Fruit fly (Drosophila melanogaster) whole organism, embryonic: Measurements from ENCODE around the gene gukh.

Experiments used
- Aef1 ChIP-seq: fragments of 200-800 bp; sonication (Bioruptor generic); IDR thresholded peaks from 3 replicates; pipeline ENCODE4 v1.3.6; 2022; ENCODE audit warnings: missing biosample characterization, missing genetic modification characterization
- Awh ChIP-seq: fragments of 200-800 bp; sonication (Bioruptor generic); IDR thresholded peaks from 2 replicates; pipeline ENCODE4, ENCODE4 v1.3.6; 2022; ENCODE audit warnings: missing biosample characterization, missing genetic modification characterization
- Blimp-1 ChIP-seq: fragments of 200-800 bp; sonication (Bioruptor generic); optimal IDR thresholded peaks from 3 replicates; lab custom pipeline; 2018; ENCODE audit warnings: missing biosample characterization, missing genetic modification characterization, mild to moderate bottlenecking, moderate library complexity, missing genetic modification reagents
- CG10321 ChIP-seq: fragments of 200-800 bp; sonication (Bioruptor generic); IDR thresholded peaks from 2 replicates; pipeline ENCODE4 v1.3.6; 2022; ENCODE audit warnings: missing biosample characterization, missing genetic modification characterization
- CG11723 ChIP-seq: fragments of 200-800 bp; sonication (Bioruptor generic); optimal IDR thresholded peaks from 2 replicates; lab custom pipeline; 2017; ENCODE audit warnings: missing biosample characterization, mild to moderate bottlenecking, missing genetic modification characterization
- CG12219 ChIP-seq: fragments of 200-800 bp; sonication (Bioruptor generic); optimal IDR thresholded peaks from 3 replicates; lab custom pipeline; 2018; ENCODE audit warnings: missing biosample characterization, mild to moderate bottlenecking, missing genetic modification characterization
- CG15073 ChIP-seq: fragments of 200-800 bp; sonication (Bioruptor generic); optimal IDR thresholded peaks from 2 replicates; lab custom pipeline; 2016; ENCODE audit warnings: missing biosample characterization, missing genetic modification characterization
- CG15601 ChIP-seq: fragments of 200-800 bp; sonication (Bioruptor generic); optimal IDR thresholded peaks from 3 replicates; lab custom pipeline; 2019; ENCODE audit warnings: missing biosample characterization, mild to moderate bottlenecking, missing genetic modification characterization, moderate library complexity
- CG16813 ChIP-seq: fragments of 200-800 bp; sonication (Bioruptor generic); IDR thresholded peaks from 3 replicates; pipeline ENCODE4 v1.3.6; 2022; ENCODE audit warnings: missing biosample characterization, missing genetic modification characterization; ENCODE audit not compliant: partially characterized antibody
- CG2889 ChIP-seq: fragments of 200-800 bp; sonication (Bioruptor generic); IDR thresholded peaks from 3 replicates; pipeline ENCODE4 v1.3.6; 2022; ENCODE audit warnings: missing biosample characterization, missing genetic modification characterization
- CG31388 ChIP-seq: fragments of 200-800 bp; sonication (Bioruptor generic); optimal IDR thresholded peaks from 2 replicates; lab custom pipeline; 2016; ENCODE audit warnings: missing biosample characterization, missing genetic modification characterization
- CG4424 ChIP-seq: fragments of 200-800 bp; sonication (Bioruptor generic); optimal IDR thresholded peaks from 3 replicates; lab custom pipeline; 2016; ENCODE audit warnings: missing biosample characterization, missing genetic modification characterization
- CG4820 ChIP-seq: fragments of 200-800 bp; sonication (Bioruptor generic); optimal IDR thresholded peaks from 3 replicates; lab custom pipeline; 2016; ENCODE audit warnings: missing biosample characterization, missing genetic modification characterization
- CG6813 ChIP-seq: fragments of 200-800 bp; sonication (Bioruptor generic); optimal IDR thresholded peaks from 2 replicates; lab custom pipeline; 2017; ENCODE audit warnings: missing biosample characterization, missing genetic modification characterization, mild to moderate bottlenecking, moderate library complexity, missing genetic modification reagents
- CG9437 ChIP-seq: fragments of 200-800 bp; sonication (Bioruptor generic); optimal IDR thresholded peaks from 2 replicates; lab custom pipeline; 2018; ENCODE audit warnings: missing biosample characterization, mild to moderate bottlenecking, missing genetic modification characterization
- CkIIα-i1 ChIP-seq: fragments of 200-800 bp; sonication (Bioruptor generic); IDR thresholded peaks from 2 replicates; pipeline ENCODE4 v1.3.6; 2022; ENCODE audit warnings: missing biosample characterization, missing genetic modification characterization
- Dip2 ChIP-seq: fragments of 200-800 bp; sonication (Bioruptor generic); IDR thresholded peaks from 2 replicates; pipeline ENCODE4 v1.3.6; 2022; ENCODE audit warnings: missing biosample characterization, missing genetic modification characterization
- E2f2 ChIP-seq: fragments of 200-800 bp; sonication (Bioruptor generic); IDR thresholded peaks from 2 replicates; pipeline ENCODE4 v1.3.6; 2022; ENCODE audit warnings: missing biosample characterization, missing genetic modification characterization
- H2.0 ChIP-seq: fragments of 200-800 bp; sonication (Bioruptor generic); IDR thresholded peaks from 2 replicates; pipeline ENCODE4 v1.3.6; 2022; ENCODE audit warnings: missing biosample characterization, missing genetic modification characterization
- Hmx ChIP-seq: fragments of 200-800 bp; sonication (Bioruptor generic); optimal IDR thresholded peaks from 2 replicates; lab custom pipeline; 2016; ENCODE audit warnings: missing biosample characterization, missing genetic modification characterization
- Hr3 ChIP-seq: fragments of 200-800 bp; sonication (Bioruptor generic); optimal IDR thresholded peaks from 3 replicates; lab custom pipeline; 2016; ENCODE audit warnings: missing biosample characterization, missing genetic modification characterization
- Lhr ChIP-seq: fragments of 200-800 bp; sonication (Bioruptor generic); optimal IDR thresholded peaks from 3 replicates; lab custom pipeline; 2017; ENCODE audit warnings: mild to moderate bottlenecking, missing biosample characterization, missing genetic modification reagents, missing genetic modification characterization
- Lim3 ChIP-seq: fragments of 200-800 bp; sonication (Bioruptor generic); IDR thresholded peaks from 2 replicates; pipeline ENCODE4 v1.3.6; 2022; ENCODE audit warnings: missing biosample characterization, missing genetic modification characterization
- NC2β ChIP-seq: fragments of 200-800 bp; sonication (Bioruptor generic); optimal IDR thresholded peaks from 2 replicates; lab custom pipeline; 2016; ENCODE audit warnings: missing biosample characterization, missing genetic modification characterization
- Opbp ChIP-seq: fragments of 200-800 bp; sonication (Bioruptor generic); IDR thresholded peaks from 3 replicates; pipeline ENCODE4 v1.3.6; 2022; ENCODE audit warnings: missing biosample characterization, missing genetic modification characterization; ENCODE audit not compliant: partially characterized antibody
- Poxn ChIP-seq: fragments of 200-800 bp; sonication (Bioruptor generic); IDR thresholded peaks from 2 replicates; pipeline ENCODE4 v1.3.6; 2022; ENCODE audit warnings: missing biosample characterization, missing genetic modification characterization
- Ptx1 ChIP-seq: fragments of 200-800 bp; sonication (Bioruptor generic); IDR thresholded peaks from 2 replicates; pipeline ENCODE4 v1.3.6; 2022; ENCODE audit warnings: missing biosample characterization, missing genetic modification characterization
- Sox100B ChIP-seq: fragments of 200-800 bp; sonication (Bioruptor generic); optimal IDR thresholded peaks from 3 replicates; lab custom pipeline; 2018; ENCODE audit warnings: missing biosample characterization, mild to moderate bottlenecking, missing genetic modification characterization
- Spps ChIP-seq: fragments of 200-800 bp; sonication (Bioruptor generic); optimal IDR thresholded peaks from 2 replicates; lab custom pipeline; 2018; ENCODE audit warnings: missing biosample characterization, mild to moderate bottlenecking, missing genetic modification characterization
- Ssrp ChIP-seq: fragments of 200-800 bp; sonication (Bioruptor generic); optimal IDR thresholded peaks from 2 replicates; lab custom pipeline; 2018; ENCODE audit warnings: missing biosample characterization, mild to moderate bottlenecking, missing genetic modification characterization, moderate library complexity
- ase ChIP-seq: fragments of 200-800 bp; sonication (Bioruptor generic); IDR thresholded peaks from 3 replicates; pipeline ENCODE4 v1.3.6; 2022; ENCODE audit warnings: missing biosample characterization, missing genetic modification characterization
- bbx ChIP-seq: fragments of 200-800 bp; sonication (Bioruptor generic); IDR thresholded peaks from 2 replicates; pipeline ENCODE4 v1.3.6; 2022; ENCODE audit warnings: missing biosample characterization, missing genetic modification characterization; ENCODE audit not compliant: partially characterized antibody
- bcd ChIP-seq: fragments of 200-800 bp; sonication (Bioruptor generic); optimal IDR thresholded peaks from 2 replicates; lab custom pipeline; 2017; ENCODE audit warnings: missing biosample characterization, mild to moderate bottlenecking, missing genetic modification characterization
- ci ChIP-seq: fragments of 200-800 bp; sonication (Bioruptor generic); IDR thresholded peaks from 3 replicates; pipeline ENCODE4 v1.3.6; 2022; ENCODE audit warnings: missing biosample characterization, missing genetic modification characterization
- dan ChIP-seq: fragments of 200-800 bp; sonication (Bioruptor generic); IDR thresholded peaks from 2 replicates; pipeline ENCODE4 v1.3.6; 2022; ENCODE audit warnings: missing biosample characterization, missing genetic modification characterization
- dmrt99B ChIP-seq: fragments of 200-800 bp; sonication (Bioruptor generic); optimal IDR thresholded peaks from 2 replicates; lab custom pipeline; 2018; ENCODE audit warnings: missing biosample characterization, mild to moderate bottlenecking, missing genetic modification characterization, moderate library complexity
- esg ChIP-seq: fragments of 200-800 bp; sonication (Bioruptor generic); conservative IDR thresholded peaks from 2 replicates; pipeline ENCODE4 v1.3.6; 2022; ENCODE audit warnings: missing biosample characterization, missing genetic modification characterization
- eve ChIP-seq, 2 experiments: fragments of >200 bp; optimal IDR thresholded peaks; 2 replicates each; lab custom pipeline; 2017; ENCODE audit warnings: missing biosample characterization in 2 of 2, missing genetic modification characterization in 2 of 2
- fd96Cb ChIP-seq: fragments of 200-800 bp; sonication (Bioruptor generic); optimal IDR thresholded peaks from 2 replicates; lab custom pipeline; 2018; ENCODE audit warnings: missing biosample characterization, mild to moderate bottlenecking, missing genetic modification characterization, moderate library complexity
- gce ChIP-seq: fragments of 200-800 bp; sonication (Bioruptor generic); IDR thresholded peaks from 3 replicates; pipeline ENCODE4 v1.3.6; 2022; ENCODE audit warnings: missing biosample characterization, missing genetic modification characterization
- gcm ChIP-seq: fragments of 200-800 bp; sonication (Bioruptor generic); optimal IDR thresholded peaks from 2 replicates; lab custom pipeline; 2019; ENCODE audit warnings: missing biosample characterization, mild to moderate bottlenecking, missing genetic modification characterization, moderate library complexity
- h ChIP-seq: fragments of >200 bp; optimal IDR thresholded peaks from 2 replicates; lab custom pipeline; 2017
- hth ChIP-seq: fragments of >200 bp; optimal IDR thresholded peaks from 2 replicates; lab custom pipeline; 2017; ENCODE audit warnings: inconsistent platforms
- oc ChIP-seq: fragments of 200-800 bp; sonication (Bioruptor generic); optimal IDR thresholded peaks from 2 replicates; lab custom pipeline; 2018; ENCODE audit warnings: missing biosample characterization, mild to moderate bottlenecking, missing genetic modification characterization, moderate library complexity
- shn ChIP-seq: fragments of 200-800 bp; sonication (Bioruptor generic); optimal IDR thresholded peaks from 3 replicates; lab custom pipeline; 2016; ENCODE audit warnings: missing biosample characterization, missing genetic modification characterization
- ssp ChIP-seq: fragments of 200-800 bp; sonication (Bioruptor generic); IDR thresholded peaks from 2 replicates; pipeline ENCODE4 v1.3.6; 2022; ENCODE audit warnings: missing biosample characterization, missing genetic modification characterization
- tap ChIP-seq: fragments of 200-800 bp; optimal IDR thresholded peaks from 3 replicates; lab custom pipeline; 2019; ENCODE audit warnings: missing biosample characterization, mild to moderate bottlenecking, missing genetic modification characterization, moderate library complexity
- zen ChIP-seq: fragments of 200-800 bp; sonication (Bioruptor generic); optimal IDR thresholded peaks from 3 replicates; lab custom pipeline; 2018; ENCODE audit warnings: missing biosample characterization, mild to moderate bottlenecking, missing genetic modification characterization, moderate library complexity

Gene gukh

DNA sequence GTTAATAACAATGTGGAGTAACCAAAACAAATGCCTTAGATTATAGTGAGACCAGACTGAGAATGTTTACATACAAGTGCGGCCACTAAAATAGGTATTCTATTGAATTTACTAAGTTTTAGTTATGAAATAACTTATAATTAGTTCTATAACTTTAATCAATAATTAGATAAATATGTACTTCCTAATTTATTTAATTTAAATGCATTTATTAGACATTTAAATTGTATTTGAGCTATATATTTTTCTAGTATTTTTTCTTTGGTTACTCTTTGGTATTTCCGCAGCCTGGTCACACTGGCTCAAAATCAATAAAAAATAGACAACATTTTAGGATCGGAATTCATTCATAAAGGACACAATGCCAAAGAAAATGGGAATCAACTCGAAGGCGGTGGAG is 47.4 kb downstream of the gukh start, which contains the start of the genes Prp18 and CG6013 (continued):
- TF ChIP-seq Ssrp (tag; lab: Kevin White, UChicago) (peak; percentile 57), dmrt99B (tag; lab: Kevin White, UChicago) (peak; percentile 64), CkIIα-i1 (GFP tag; lab: Robert Waterston, UW) (no peak), Awh (no peak), h (lab: Kevin White, UChicago) (no peak), Hmx (no peak), CG9437 (GFP tag; lab: Kevin White, UChicago) (peak; percentile 13), dan (GFP tag; lab: Robert Waterston, UW) (no peak), zen (tag; lab: Kevin White, UChicago) (peak; percentile 42), Sox100B (GFP tag; lab: Kevin White, UChicago) (no peak), Hr3 (GFP tag; lab: Kevin White, UChicago) (peak; percentile 63), CG4820 (GFP tag; lab: Kevin White, UChicago) (peak; percentile 0), Lhr (GFP tag; lab: Kevin White, UChicago) (peak; percentile 44), CG2889 (no peak), CG16813 (GFP tag; lab: Robert Waterston, UW) (no peak), H2.0 (GFP tag; lab: Robert Waterston, UW) (no peak), Poxn (GFP tag; lab: Robert Waterston, UW) (no peak), gcm (GFP tag; lab: Kevin White, UChicago) (peak; percentile 44), ase (no peak), hth (lab: Kevin White, UChicago) (no peak), Ptx1 (GFP tag; lab: Robert Waterston, UW) (peak; percentile 75), shn (GFP tag; lab: Kevin White, UChicago) (no peak)

DNA sequence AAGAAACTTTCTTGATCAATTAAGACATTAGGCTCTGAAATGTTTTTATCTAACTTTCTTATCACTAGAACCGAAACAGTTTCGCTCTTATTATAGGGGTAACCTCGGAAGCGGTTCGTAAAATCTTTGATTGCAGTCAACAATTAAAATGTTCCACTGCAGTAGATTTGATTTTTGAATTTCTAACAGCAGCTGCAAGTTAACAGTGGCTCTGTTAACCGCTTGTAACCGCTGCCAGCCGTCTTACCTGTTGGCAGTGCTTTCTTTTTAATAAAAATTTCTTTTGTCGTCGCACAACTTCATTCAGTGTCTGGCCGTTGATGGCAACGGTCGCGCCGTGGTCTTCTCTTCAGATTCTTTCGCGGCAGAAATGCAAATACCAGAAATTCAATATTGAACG is 49.4 kb downstream of the gukh start, which contains the start of gene CG6026:
CG6026 (plus strand) TSS at position 301 of the 400 bp plus-strand sequence.
- 0 out of 3 replicates have a peak, but pooled peaks have one; percentile 26 for TF ChIP-seq ci (GFP tag; lab: Robert Waterston, UW)
- TF ChIP-seq CG15073: no peak
- no peak for TF ChIP-seq tap
- TF ChIP-seq Hmx: no peak
- TF ChIP-seq E2f2: no peak
- no peak for TF ChIP-seq ssp (GFP tag; lab: Robert Waterston, UW)
- peak; percentile 78 for TF ChIP-seq Blimp-1
- no peak for TF ChIP-seq CG31388 (GFP tag; lab: Kevin White, UChicago)
- TF ChIP-seq oc: peak; percentile 3
- 0 out of 2 replicates have a peak, but pooled peaks have one; percentile 18 for TF ChIP-seq bbx (GFP tag; lab: Robert Waterston, UW)
- no peak for TF ChIP-seq CG4424 (GFP tag; lab: Kevin White, UChicago)

DNA sequence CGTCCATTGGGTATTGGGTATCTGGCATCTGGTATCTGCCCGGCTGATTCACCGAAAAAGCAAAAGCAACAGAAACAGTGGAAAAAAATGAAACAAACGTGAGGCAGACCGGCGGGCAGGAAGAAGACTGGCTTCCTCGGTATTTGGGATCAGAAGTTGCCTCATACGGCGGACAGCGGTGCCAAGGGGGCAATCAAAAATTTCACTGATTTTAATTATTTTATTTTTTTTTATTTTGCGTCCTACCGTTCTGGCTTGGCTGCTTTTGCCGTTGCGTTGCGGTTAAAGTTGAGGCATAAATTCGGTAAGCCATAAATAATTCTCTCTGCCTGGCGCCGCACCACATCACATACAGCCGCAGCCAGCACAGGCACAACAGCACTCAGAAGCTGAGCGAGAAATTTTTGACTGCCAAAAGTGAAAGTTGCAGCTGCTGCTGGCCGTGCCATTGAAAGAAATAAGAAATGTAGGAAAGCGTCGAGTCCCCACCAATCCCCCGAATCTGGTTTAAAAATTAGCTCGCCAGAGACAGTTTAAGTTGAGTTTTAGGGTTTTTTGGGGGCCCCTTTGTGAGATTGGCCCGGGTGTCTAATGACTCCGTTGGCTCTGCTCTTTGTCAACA is 52.8 kb downstream of the gukh start:
- TF ChIP-seq fd96Cb (tag; lab: Kevin White, UChicago) (no peak), gce (GFP tag; lab: Robert Waterston, UW) (0 out of 3 replicates have a peak, but pooled peaks have one; percentile 11), Blimp-1 (peak; percentile 96)

DNA sequence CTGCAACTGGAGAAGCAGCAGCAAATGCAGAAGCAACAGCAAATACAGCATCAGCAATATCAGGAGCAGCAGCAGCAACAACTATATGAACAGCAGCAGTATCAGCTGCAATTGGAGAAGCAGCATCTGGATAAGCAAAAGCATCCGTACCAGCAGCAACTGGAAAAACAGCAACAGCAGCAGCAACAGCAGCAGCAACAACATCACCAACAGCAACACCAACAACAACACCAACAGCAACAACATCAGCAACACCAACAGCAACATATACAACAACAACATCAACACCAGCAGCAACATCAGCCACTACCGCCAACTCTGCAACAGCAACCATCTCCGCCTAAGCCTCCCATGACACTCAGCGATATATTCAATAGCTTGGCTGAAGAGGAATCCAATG is 56.9 kb downstream of the gukh start:
- TF ChIP-seq Aef1: no peak
- no peak for TF ChIP-seq bcd (GFP tag; lab: Kevin White, UChicago)
- no peak for TF ChIP-seq Dip2 (GFP tag; lab: Robert Waterston, UW)
- no peak for TF ChIP-seq CG11723 (GFP tag; lab: Kevin White, UChicago)
- no peak for TF ChIP-seq hth (lab: Kevin White, UChicago)
- no peak for TF ChIP-seq Opbp (GFP tag; lab: Robert Waterston, UW)
- no peak for TF ChIP-seq NC2β (GFP tag; lab: Kevin White, UChicago)
- no peak for TF ChIP-seq Spps
- no peak for TF ChIP-seq Lim3 (GFP tag; lab: Robert Waterston, UW)
- no peak for TF ChIP-seq CG12219
- TF ChIP-seq CG6813 (GFP tag; lab: Kevin White, UChicago): no peak
- no peak for TF ChIP-seq CG10321
- TF ChIP-seq CG15601 (tag; lab: Kevin White, UChicago): no peak
- no peak for TF ChIP-seq eve (GFP tag; optimal IDR thresholded peaks at IDR 0.05; lab: Kevin White, UChicago)
- no peak for TF ChIP-seq esg (GFP tag; lab: Robert Waterston, UW)
